Worm (Caenorhabditis elegans): ENCODE results near the gene jnk-1.

DNA sequence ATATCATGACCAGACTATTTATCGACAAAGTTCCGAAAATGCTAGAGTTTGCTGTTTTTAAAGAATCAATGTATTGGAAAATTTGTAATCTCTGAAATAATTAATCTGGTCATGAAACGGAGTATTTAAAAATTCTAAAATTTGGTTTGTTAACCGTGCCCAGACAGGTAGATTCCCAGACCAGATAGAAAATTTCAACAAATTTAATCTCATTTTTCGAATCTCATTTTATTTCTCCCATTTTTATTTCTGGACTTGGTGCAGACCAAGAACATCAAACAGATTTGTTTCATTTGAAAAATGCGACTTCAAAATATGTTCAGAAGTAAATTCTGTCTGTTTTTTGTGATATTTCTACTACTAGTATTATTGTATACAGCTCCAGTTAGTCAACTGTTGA lies 34.4 kb upstream of the jnk-1 start, which contains the start of gene T22D1.1:
- TF ChIP-seq flt-1 (GFP tag; IDR thresholded peaks at IDR 0.05) (no peak), ztf-29 (GFP tag; IDR thresholded peaks at IDR 0.05) (no peak), ztf-23 (GFP tag; IDR thresholded peaks at IDR 0.05) (no peak), cog-1 (tag; optimal IDR thresholded peaks at IDR 0.05) (no peak)
